Worm (Caenorhabditis elegans) whole organism, midembryonic: ENCODE data around the gene T19C3.7.

ENCODE experiments used
- cog-1 ChIP-seq: sonication (generic microtip); optimal IDR thresholded peaks from 2 replicates; lab custom pipeline; 2016; ENCODE audit warnings: missing genetic modification characterization, missing compliant biosample characterization
- flt-1 ChIP-seq: fragments of 200-800 bp; sonication (Bioruptor generic); IDR thresholded peaks from 2 replicates; pipeline ENCODE4 v1.3.6; 2022; ENCODE audit warnings: missing genetic modification characterization, missing compliant biosample characterization
- tab-1 ChIP-seq: fragments of 200-800 bp; sonication (Bioruptor generic); IDR thresholded peaks from 2 replicates; pipeline ENCODE4 v1.3.6; 2022; ENCODE audit warnings: missing genetic modification characterization, missing compliant biosample characterization

ce11 chrIII:658357-658756 is 22.4 kb upstream of the T19C3.7 start, which contains the start of gene C09F5.1:
- TF ChIP-seq cog-1 (tag; lab: Kevin White, UChicago) (no peak), tab-1 (GFP tag; lab: Robert Waterston, UW) (no peak), flt-1 (GFP tag; lab: Robert Waterston, UW) (no peak)
